Fruit fly (Drosophila melanogaster) whole organism, pupa: ENCODE data around the gene CG4456.

Experiments used
- CG10348 ChIP-seq: fragments of 200-800 bp; sonication (Bioruptor generic); IDR thresholded peaks from 2 replicates; pipeline ENCODE4 v1.3.6; 2022; ENCODE audit warnings: missing biosample characterization, missing genetic modification characterization
- CG12605 ChIP-seq: fragments of 200-800 bp; sonication (Bioruptor generic); IDR thresholded peaks from 2 replicates; pipeline ENCODE4 v1.3.6; 2022; ENCODE audit warnings: missing biosample characterization, missing genetic modification characterization
- CG14655 ChIP-seq: fragments of 200-800 bp; sonication (Bioruptor generic); optimal IDR thresholded peaks from 3 replicates; lab custom pipeline; 2017; ENCODE audit warnings: mild to moderate bottlenecking, missing biosample characterization, missing genetic modification reagents, missing genetic modification characterization
- CG34367 ChIP-seq: fragments of 200-800 bp; sonication (Bioruptor generic); optimal IDR thresholded peaks from 2 replicates; lab custom pipeline; 2018; ENCODE audit warnings: missing biosample characterization, mild to moderate bottlenecking, missing genetic modification characterization
- Pif1B ChIP-seq: fragments of 200-800 bp; sonication (Bioruptor generic); optimal IDR thresholded peaks from 3 replicates; lab custom pipeline; 2016; ENCODE audit warnings: missing biosample characterization, missing genetic modification characterization
- Snoo ChIP-seq: fragments of 200-800 bp; sonication (Bioruptor generic); optimal IDR thresholded peaks from 3 replicates; lab custom pipeline; 2017; ENCODE audit warnings: missing biosample characterization, mild to moderate bottlenecking, missing genetic modification characterization, inconsistent platforms
- fd96Ca ChIP-seq: fragments of 200-800 bp; sonication (Bioruptor generic); IDR thresholded peaks from 3 replicates; pipeline ENCODE4 v1.3.6; 2022; ENCODE audit warnings: missing biosample characterization, missing genetic modification characterization

DNA sequence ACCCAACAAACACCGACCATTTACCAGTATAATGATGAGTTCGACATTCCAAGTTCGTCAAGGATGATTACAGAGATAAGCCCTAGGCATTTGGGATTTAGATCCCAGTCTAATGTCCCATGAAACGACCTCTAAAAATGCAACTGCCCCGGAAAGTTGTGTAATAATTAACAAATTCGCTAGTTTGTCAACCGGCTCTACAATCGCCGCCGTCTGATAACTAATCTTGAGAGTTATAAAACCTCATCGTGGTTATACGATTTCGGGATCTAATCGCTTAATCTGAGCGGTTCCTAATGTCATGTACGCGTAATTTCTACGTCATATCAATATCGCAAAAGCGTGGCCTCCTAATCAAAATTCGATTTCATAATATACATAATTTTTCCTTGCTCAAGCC is 17.0 kb upstream of the CG4456 start:
- TF ChIP-seq CG34367 (tag; lab: Kevin White, UChicago): no peak
- no peak for TF ChIP-seq fd96Ca (GFP tag; lab: Robert Waterston, UW)
- no peak for TF ChIP-seq Pif1B (GFP tag; lab: Kevin White, UChicago)
- no peak for TF ChIP-seq CG12605 (GFP tag; lab: Robert Waterston, UW)
- TF ChIP-seq Snoo (tag; lab: Kevin White, UChicago): no peak
- no peak for TF ChIP-seq CG14655 (GFP tag; lab: Kevin White, UChicago)
- no peak for TF ChIP-seq CG10348 (GFP tag; lab: Robert Waterston, UW)
